Fruit fly (Drosophila melanogaster) whole organism: ENCODE data around the gene Ten-a.

Source experiments
- CG8478 ChIP-seq: fragments of >200 bp; optimal IDR thresholded peaks from 2 replicates; lab custom pipeline; 2018; ENCODE audit warnings: inconsistent platforms
- Dll ChIP-seq: fragments of >200 bp; optimal IDR thresholded peaks from 2 replicates; lab custom pipeline; 2017
- EcR ChIP-seq, 2 experiments: fragments of >200 bp; optimal IDR thresholded peaks; 2 replicates each; lab custom pipeline; 2017; ENCODE audit warnings: missing biosample characterization in 2 of 2, missing genetic modification characterization in 2 of 2, missing genetic modification reagents in 2 of 2
- pan ChIP-seq: fragments of >200 bp; optimal IDR thresholded peaks from 2 replicates; lab custom pipeline; 2017
- usp ChIP-seq: fragments of >200 bp; optimal IDR thresholded peaks from 2 replicates; lab custom pipeline; 2017; ENCODE audit warnings: missing biosample characterization, missing genetic modification characterization, mixed read lengths

DNA sequence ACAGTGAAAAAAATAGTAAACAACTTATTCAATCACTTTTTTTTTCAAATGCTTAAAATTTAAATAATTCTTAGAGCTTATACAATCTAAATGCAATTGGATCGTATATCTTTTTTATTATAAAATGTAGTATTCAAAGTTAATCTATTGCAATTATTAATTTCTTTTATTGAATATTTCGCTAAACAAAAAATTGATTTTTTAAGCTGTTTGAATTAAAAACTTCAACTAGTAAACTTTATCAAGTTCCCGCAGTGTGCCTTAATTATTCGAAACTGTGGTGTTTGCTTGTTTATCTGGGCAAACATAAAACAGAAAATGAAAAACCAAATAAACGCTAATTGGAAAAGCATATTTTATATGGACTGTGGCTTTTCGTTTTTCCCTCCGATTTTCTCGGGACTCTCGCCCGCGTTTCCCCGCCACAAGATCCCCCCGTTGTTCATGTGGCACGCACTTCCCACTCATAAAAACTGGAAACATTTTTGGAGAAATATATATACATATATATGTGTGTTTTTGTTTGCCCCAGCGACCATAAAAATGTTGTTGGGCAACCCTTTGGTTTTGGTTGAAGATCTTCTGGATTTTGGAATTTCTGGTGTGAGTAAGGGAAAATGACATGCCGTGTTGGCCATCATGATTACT, 182.0 kb downstream of the Ten-a start:
- TF ChIP-seq CG8478 (lab: Kevin White, UChicago) (no peak), Dll (lab: Kevin White, UChicago) (no peak), pan (no peak), usp (GFP tag; lab: Kevin White, UChicago) (no peak), EcR (GFP tag; optimal IDR thresholded peaks at IDR 0.05; lab: Kevin White, UChicago) (no peak)
